Fruit fly (Drosophila melanogaster) whole organism, embryonic: ENCODE measurements around the gene CG40298.

Experiments used
- Adf1 ChIP-seq: fragments of 200-800 bp; sonication (Bioruptor generic); IDR thresholded peaks from 2 replicates; pipeline ENCODE4 v1.3.6; 2022; ENCODE audit warnings: missing biosample characterization, missing genetic modification characterization
- CG1024 ChIP-seq: fragments of 200-800 bp; sonication (Bioruptor generic); IDR thresholded peaks from 2 replicates; pipeline ENCODE4 v1.3.6; 2022; ENCODE audit warnings: missing biosample characterization, missing genetic modification characterization
- CG10274 ChIP-seq: fragments of 200-800 bp; sonication (Bioruptor generic); optimal IDR thresholded peaks from 3 replicates; lab custom pipeline; 2017; ENCODE audit warnings: missing biosample characterization, mild to moderate bottlenecking, missing genetic modification characterization
- CG11723 ChIP-seq: fragments of 200-800 bp; sonication (Bioruptor generic); optimal IDR thresholded peaks from 2 replicates; lab custom pipeline; 2017; ENCODE audit warnings: missing biosample characterization, mild to moderate bottlenecking, missing genetic modification characterization
- CG1603 ChIP-seq: fragments of 200-800 bp; sonication (Bioruptor generic); optimal IDR thresholded peaks from 2 replicates; lab custom pipeline; 2019; ENCODE audit warnings: missing biosample characterization, mild to moderate bottlenecking, missing genetic modification characterization, moderate library complexity
- CG17361 ChIP-seq: fragments of 200-800 bp; sonication (Bioruptor generic); IDR thresholded peaks from 3 replicates; pipeline ENCODE4 v1.3.6; 2022; ENCODE audit warnings: missing biosample characterization, missing genetic modification characterization
- CG17802 ChIP-seq: fragments of 200-800 bp; sonication (Bioruptor generic); optimal IDR thresholded peaks from 2 replicates; lab custom pipeline; 2018; ENCODE audit warnings: missing biosample characterization, mild to moderate bottlenecking, missing genetic modification characterization, moderate library complexity
- CG18619 ChIP-seq: fragments of 200-800 bp; sonication (Bioruptor generic); optimal IDR thresholded peaks from 3 replicates; lab custom pipeline; 2017; ENCODE audit warnings: missing biosample characterization, mild to moderate bottlenecking, missing genetic modification characterization
- CG30020 ChIP-seq: fragments of 200-800 bp; optimal IDR thresholded peaks from 2 replicates; lab custom pipeline; 2019; ENCODE audit warnings: missing biosample characterization, mild to moderate bottlenecking, missing genetic modification characterization, moderate library complexity
- CG30431 ChIP-seq: fragments of 200-800 bp; sonication (Bioruptor generic); optimal IDR thresholded peaks from 2 replicates; lab custom pipeline; 2017; ENCODE audit warnings: missing biosample characterization, missing genetic modification characterization
- CG31388 ChIP-seq: fragments of 200-800 bp; sonication (Bioruptor generic); optimal IDR thresholded peaks from 2 replicates; lab custom pipeline; 2016; ENCODE audit warnings: missing biosample characterization, missing genetic modification characterization
- CG32767 ChIP-seq: fragments of 200-800 bp; sonication (Bioruptor generic); IDR thresholded peaks from 2 replicates; pipeline ENCODE4 v1.3.6; 2022; ENCODE audit warnings: missing biosample characterization, missing genetic modification characterization
- CG33213 ChIP-seq: fragments of 200-800 bp; sonication (Bioruptor generic); optimal IDR thresholded peaks from 3 replicates; lab custom pipeline; 2016; ENCODE audit warnings: missing biosample characterization, missing genetic modification characterization
- CG34224 ChIP-seq: fragments of 200-800 bp; sonication (Bioruptor generic); IDR thresholded peaks from 3 replicates; pipeline ENCODE4 v1.3.6; 2022; ENCODE audit warnings: missing biosample characterization, missing genetic modification characterization; ENCODE audit not compliant: partially characterized antibody
- CG4404 ChIP-seq: fragments of 200-800 bp; sonication (Bioruptor generic); IDR thresholded peaks from 2 replicates; pipeline ENCODE4 v1.3.6; 2022; ENCODE audit warnings: missing biosample characterization, missing genetic modification characterization
- CG4707 ChIP-seq: fragments of 200-800 bp; sonication (Bioruptor generic); optimal IDR thresholded peaks from 2 replicates; lab custom pipeline; 2018; ENCODE audit warnings: missing biosample characterization, mild to moderate bottlenecking, missing genetic modification characterization, moderate library complexity
- CG4730 ChIP-seq: fragments of 200-800 bp; sonication (Bioruptor generic); IDR thresholded peaks from 2 replicates; pipeline ENCODE4 v1.3.6; 2022; ENCODE audit warnings: missing biosample characterization, missing genetic modification characterization
- CG6254 ChIP-seq: fragments of 200-800 bp; sonication (Bioruptor generic); optimal IDR thresholded peaks from 3 replicates; lab custom pipeline; 2017; ENCODE audit warnings: mild to moderate bottlenecking, missing biosample characterization, missing genetic modification reagents, missing genetic modification characterization
- CG7357 ChIP-seq: fragments of 200-800 bp; sonication (Bioruptor generic); IDR thresholded peaks from 3 replicates; pipeline ENCODE4 v1.3.6; 2022; ENCODE audit warnings: missing biosample characterization, missing genetic modification characterization
- CG8089 ChIP-seq: fragments of 200-800 bp; sonication (Bioruptor generic); optimal IDR thresholded peaks from 3 replicates; lab custom pipeline; 2016; ENCODE audit warnings: missing biosample characterization, missing genetic modification characterization
- CG9437 ChIP-seq: fragments of 200-800 bp; sonication (Bioruptor generic); optimal IDR thresholded peaks from 2 replicates; lab custom pipeline; 2018; ENCODE audit warnings: missing biosample characterization, mild to moderate bottlenecking, missing genetic modification characterization
- D19A ChIP-seq: fragments of 200-800 bp; optimal IDR thresholded peaks from 3 replicates; lab custom pipeline; 2019; ENCODE audit warnings: missing biosample characterization, mild to moderate bottlenecking, missing genetic modification characterization, moderate library complexity
- Dfd ChIP-seq, 2 experiments: fragments of >200 bp; optimal IDR thresholded peaks; 2 replicates each; lab custom pipeline; 2017; ENCODE audit warnings: missing biosample characterization in 2 of 2, missing genetic modification characterization in 2 of 2
- Dip3 ChIP-seq: fragments of 200-800 bp; sonication (Bioruptor generic); optimal IDR thresholded peaks from 3 replicates; lab custom pipeline; 2016; ENCODE audit warnings: missing biosample characterization, missing genetic modification characterization
- Gsc ChIP-seq: fragments of 200-800 bp; sonication (Bioruptor generic); IDR thresholded peaks from 2 replicates; pipeline ENCODE4 v1.3.6; 2022; ENCODE audit warnings: missing biosample characterization, missing genetic modification characterization
- Jarid2 ChIP-seq: fragments of 200-800 bp; sonication (Bioruptor generic); optimal IDR thresholded peaks from 3 replicates; lab custom pipeline; 2017; ENCODE audit warnings: mild to moderate bottlenecking, missing biosample characterization, missing genetic modification reagents, missing genetic modification characterization
- Lhr ChIP-seq: fragments of 200-800 bp; sonication (Bioruptor generic); optimal IDR thresholded peaks from 3 replicates; lab custom pipeline; 2017; ENCODE audit warnings: mild to moderate bottlenecking, missing biosample characterization, missing genetic modification reagents, missing genetic modification characterization
- Sry-δ ChIP-seq: fragments of 200-800 bp; sonication (Bioruptor generic); optimal IDR thresholded peaks from 2 replicates; lab custom pipeline; 2016; ENCODE audit warnings: missing biosample characterization, missing genetic modification characterization
- bowl ChIP-seq: fragments of 200-800 bp; sonication (Bioruptor generic); IDR thresholded peaks from 2 replicates; pipeline ENCODE4 v1.3.6; 2022; ENCODE audit warnings: missing biosample characterization, missing genetic modification characterization
- en ChIP-seq: fragments of 200-800 bp; sonication (Bioruptor generic); optimal IDR thresholded peaks from 2 replicates; lab custom pipeline; 2016; ENCODE audit warnings: missing biosample characterization, missing genetic modification characterization
- fd102C ChIP-seq: fragments of 200-800 bp; sonication (Bioruptor generic); optimal IDR thresholded peaks from 2 replicates; lab custom pipeline; 2018; ENCODE audit warnings: missing biosample characterization, mild to moderate bottlenecking, missing genetic modification characterization, moderate library complexity
- gem ChIP-seq: fragments of 200-800 bp; sonication (Bioruptor generic); optimal IDR thresholded peaks from 2 replicates; lab custom pipeline; 2019; ENCODE audit warnings: missing biosample characterization, mild to moderate bottlenecking, missing genetic modification characterization, moderate library complexity
- lola ChIP-seq, 3 experiments: fragments of >200 bp in 2 of 3; fragments of 200-800 bp in 1 of 3; sonication (Bioruptor generic) in 1 of 3; optimal IDR thresholded peaks; 2 replicates each; lab custom pipeline; 2017 to 2019; ENCODE audit warnings: missing biosample characterization in 3 of 3, missing genetic modification characterization in 3 of 3, mild to moderate bottlenecking in 1 of 3, moderate library complexity in 1 of 3
- mld ChIP-seq: fragments of 200-800 bp; sonication (Bioruptor generic); IDR thresholded peaks from 3 replicates; pipeline ENCODE4 v1.3.6; 2022; ENCODE audit warnings: missing biosample characterization, missing genetic modification characterization; ENCODE audit not compliant: partially characterized antibody
- row ChIP-seq: fragments of 200-800 bp; sonication (Bioruptor generic); IDR thresholded peaks from 3 replicates; pipeline ENCODE4 v1.3.6; 2022; ENCODE audit warnings: missing biosample characterization, missing genetic modification characterization
- sens ChIP-seq: fragments of 200-800 bp; sonication (Bioruptor generic); peaks from one replicate; lab custom pipeline; 2016; ENCODE audit warnings: missing biosample characterization, missing genetic modification characterization
- ssp ChIP-seq: fragments of 200-800 bp; sonication (Bioruptor generic); IDR thresholded peaks from 2 replicates; pipeline ENCODE4 v1.3.6; 2022; ENCODE audit warnings: missing biosample characterization, missing genetic modification characterization
- tll ChIP-seq, 2 experiments: fragments of 200-800 bp in 1 of 2; fragments of >200 bp in 1 of 2; sonication (Bioruptor generic) in 1 of 2; optimal IDR thresholded peaks; 2 replicates each; lab custom pipeline; 2017 to 2019; ENCODE audit warnings: missing biosample characterization in 2 of 2, missing genetic modification characterization in 2 of 2, mild to moderate bottlenecking in 1 of 2, moderate library complexity in 1 of 2
- toy ChIP-seq: fragments of 200-800 bp; sonication (Bioruptor generic); IDR thresholded peaks from 2 replicates; pipeline ENCODE4 v1.3.6; 2022; ENCODE audit warnings: missing biosample characterization, missing genetic modification characterization
- tup ChIP-seq: fragments of 200-800 bp; sonication (Bioruptor generic); optimal IDR thresholded peaks from 2 replicates; lab custom pipeline; 2016; ENCODE audit warnings: missing biosample characterization, mild to moderate bottlenecking, missing genetic modification characterization, moderate library complexity
- tx ChIP-seq: fragments of 200-800 bp; sonication (Bioruptor generic); optimal IDR thresholded peaks from 2 replicates; lab custom pipeline; 2016; ENCODE audit warnings: missing biosample characterization, missing genetic modification characterization
- zen2 ChIP-seq: fragments of 200-800 bp; sonication (Bioruptor generic); IDR thresholded peaks from 3 replicates; pipeline ENCODE4 v1.3.6; 2022; ENCODE audit warnings: missing biosample characterization, missing genetic modification characterization; ENCODE audit not compliant: partially characterized antibody
- zfh2 ChIP-seq: fragments of 200-800 bp; sonication (Bioruptor generic); optimal IDR thresholded peaks from 2 replicates; lab custom pipeline; 2016; ENCODE audit warnings: missing biosample characterization, missing genetic modification characterization

The CG40298 gene

dm6 chr3L:23726261-23726879 is at the start of gene CG40298:
Gene CG40298 (plus strand): TSS chr3L:23726829.
- TF ChIP-seq gem (tag; lab: Kevin White, UChicago): peak; percentile 4
- 0 out of 2 replicates have a peak, but pooled peaks have one; percentile 6 for TF ChIP-seq CG1024 (GFP tag; lab: Robert Waterston, UW)
- TF ChIP-seq CG1603 (tag; lab: Kevin White, UChicago): peak; percentile 38
- TF ChIP-seq tll (GFP tag; optimal IDR thresholded peaks at IDR 0.05; lab: Kevin White, UChicago): no peak
- TF ChIP-seq Gsc (GFP tag; lab: Robert Waterston, UW): no peak
- TF ChIP-seq CG17361 (GFP tag; lab: Robert Waterston, UW): 0 out of 3 replicates have a peak, but pooled peaks have one; percentile 20
- TF ChIP-seq row (GFP tag; lab: Robert Waterston, UW): peak; percentile 20; the same call in 1 of the 3 replicates
- TF ChIP-seq sens (GFP tag; lab: Kevin White, UChicago): peak; percentile 40
- TF ChIP-seq Sry-δ: no peak
- TF ChIP-seq CG17802 (tag; lab: Kevin White, UChicago): peak; percentile 70
- peak; percentile 96 for TF ChIP-seq CG30020
- peak; percentile 61 for TF ChIP-seq ssp (GFP tag; lab: Robert Waterston, UW)
- TF ChIP-seq, all 482 proteins: peak for 9

- TF ChIP-seq CG17802 (tag; lab: Kevin White, UChicago): peak; percentile 84
- TF ChIP-seq mld (GFP tag; lab: Robert Waterston, UW): no peak
- TF ChIP-seq en: no peak
- no peak for TF ChIP-seq Jarid2
- no peak for TF ChIP-seq tup (GFP tag; lab: Kevin White, UChicago)
- TF ChIP-seq CG32767 (GFP tag; lab: Robert Waterston, UW): no peak
- no peak for TF ChIP-seq CG4404 (GFP tag; lab: Robert Waterston, UW)
- peak; percentile 33; the same call in 1 of the 2 replicates for TF ChIP-seq CG1024 (GFP tag; lab: Robert Waterston, UW)
- TF ChIP-seq CG1603 (tag; lab: Kevin White, UChicago): peak; percentile 68
- peak; percentile 90 for TF ChIP-seq CG30020
- peak; percentile 67 for TF ChIP-seq ssp (GFP tag; lab: Robert Waterston, UW)
- TF ChIP-seq, all 482 proteins: peak for 5
These were observed 40.5 kb upstream of the CG40298 start for dm6 chr3L:23686170-23686569.

- peak; percentile 31 for TF ChIP-seq CG30020
- TF ChIP-seq CG8089 (GFP tag; lab: Kevin White, UChicago): peak; percentile 98
- no peak for TF ChIP-seq Dip3 (GFP tag; lab: Kevin White, UChicago)
- peak; percentile 3 for TF ChIP-seq CG1603 (tag; lab: Kevin White, UChicago)
- TF ChIP-seq toy: no peak
These were observed 36.8 kb upstream of the CG40298 start for dm6 chr3L:23689807-23690206.

- TF ChIP-seq CG34224 (GFP tag; lab: Robert Waterston, UW): no peak
- no peak for TF ChIP-seq tx (GFP tag; lab: Kevin White, UChicago)
- TF ChIP-seq CG8089 (GFP tag; lab: Kevin White, UChicago): peak; percentile 5
- no peak for TF ChIP-seq D19A
- TF ChIP-seq CG11723 (GFP tag; lab: Kevin White, UChicago): peak; percentile 97
- no peak for TF ChIP-seq Adf1 (GFP tag; lab: Robert Waterston, UW)
- peak; percentile 82 for TF ChIP-seq row (GFP tag; lab: Robert Waterston, UW)
- TF ChIP-seq zfh2: no peak
- TF ChIP-seq CG4730 (GFP tag; lab: Robert Waterston, UW): no peak
- peak; percentile 41 for TF ChIP-seq CG33213 (GFP tag; lab: Kevin White, UChicago)
- TF ChIP-seq CG30431 (GFP tag; lab: Kevin White, UChicago): no peak
- TF ChIP-seq zen2 (GFP tag; lab: Robert Waterston, UW): no peak
- peak in 1 of 3 experiments; percentile 28 for TF ChIP-seq lola (GFP tag; optimal IDR thresholded peaks at IDR 0.05; lab: Kevin White, UChicago)
- TF ChIP-seq CG18619: no peak
- TF ChIP-seq en: no peak
- TF ChIP-seq CG4707 (GFP tag; lab: Kevin White, UChicago): no peak
- no peak for TF ChIP-seq CG10274 (GFP tag; lab: Kevin White, UChicago)
- peak; percentile 99 for TF ChIP-seq CG17802 (tag; lab: Kevin White, UChicago)
- TF ChIP-seq CG6254 (GFP tag; lab: Kevin White, UChicago): no peak
- peak in 1 of 2 experiments; percentile 63 for TF ChIP-seq Dfd (GFP tag; optimal IDR thresholded peaks at IDR 0.05; lab: Kevin White, UChicago)
- TF ChIP-seq fd102C: no peak
- TF ChIP-seq bowl (GFP tag; lab: Robert Waterston, UW): no peak
- TF ChIP-seq CG7357 (GFP tag; lab: Robert Waterston, UW): peak; percentile 95
- peak; percentile 73 for TF ChIP-seq Lhr (GFP tag; lab: Kevin White, UChicago)
- TF ChIP-seq CG31388 (GFP tag; lab: Kevin White, UChicago): no peak
- TF ChIP-seq CG9437 (GFP tag; lab: Kevin White, UChicago): peak; percentile 98
These were observed 11.9 kb upstream of the CG40298 start, which contains the start of gene Spf30 for dm6 chr3L:23714772-23715171. Gene Spf30 (plus strand): TSS chr3L:23715023.
